Worm (Caenorhabditis elegans): ENCODE measurements around the gene Y116A8C.29.

DNA sequence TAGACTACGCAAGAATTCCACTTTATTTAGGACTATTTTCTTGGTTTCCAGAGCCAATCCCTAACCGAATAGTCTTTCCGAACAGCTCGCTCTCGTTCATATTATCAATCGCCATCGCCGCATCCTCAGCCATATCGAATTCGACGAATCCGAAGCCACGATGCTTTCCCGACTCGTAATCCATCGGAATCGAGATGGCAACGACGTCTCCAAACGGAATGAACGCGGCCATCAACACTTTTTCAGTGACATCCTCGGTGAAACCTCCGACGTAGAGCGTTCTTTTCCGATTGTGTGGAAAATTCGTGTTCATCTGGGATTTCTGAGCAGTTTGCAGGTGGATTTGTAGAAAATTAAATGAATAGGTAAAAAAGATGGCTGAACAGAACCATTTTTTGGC, 22.5 kb downstream of the Y116A8C.29 start, which contains the start of gene cyn-13:
- no peak for TF ChIP-seq ceh-32 (tag; optimal IDR thresholded peaks at IDR 0.05; ENCODE audit: poor library complexity)
- no peak for TF ChIP-seq unc-39 (tag; optimal IDR thresholded peaks at IDR 0.05)
- no peak for TF ChIP-seq mdl-1 (tag; optimal IDR thresholded peaks at IDR 0.05)
- 0 out of 2 replicates have a peak, but pooled peaks have one; percentile 12 for TF ChIP-seq mdt-29 (GFP tag; IDR thresholded peaks at IDR 0.05)
- TF ChIP-seq ces-1 (GFP tag; optimal IDR thresholded peaks at IDR 0.05) = no peak
- TF ChIP-seq F26F4.8 (GFP tag; conservative IDR thresholded peaks at IDR 0.05) = no peak
- TF ChIP-seq dmd-9 (GFP tag; IDR thresholded peaks at IDR 0.05) = no peak
- TF ChIP-seq hif-1 (tag; optimal IDR thresholded peaks at IDR 0.05) = no peak

Data from whole organism, L4 larva.